Fruit fly (Drosophila melanogaster) whole organism, prepupa: ENCODE results near the gene cad.

ENCODE experiments used
- Blimp-1 ChIP-seq: fragments of 200-800 bp; sonication (Bioruptor generic); optimal IDR thresholded peaks from 3 replicates; lab custom pipeline; 2017; ENCODE audit warnings: missing biosample characterization, missing genetic modification characterization, mild to moderate bottlenecking, moderate library complexity, missing genetic modification reagents
- CG11762 ChIP-seq: fragments of 200-800 bp; sonication (Bioruptor generic); optimal IDR thresholded peaks from 3 replicates; lab custom pipeline; 2016; ENCODE audit warnings: missing biosample characterization, missing genetic modification characterization; ENCODE audit not compliant: insufficient read depth
- CG11902 ChIP-seq: fragments of 200-800 bp; sonication (Bioruptor generic); optimal IDR thresholded peaks from 3 replicates; lab custom pipeline; 2016; ENCODE audit warnings: missing biosample characterization, missing genetic modification characterization
- CG3032 ChIP-seq: fragments of 200-800 bp; optimal IDR thresholded peaks from 2 replicates; lab custom pipeline; 2019; ENCODE audit warnings: missing biosample characterization, mild to moderate bottlenecking, missing genetic modification characterization, moderate library complexity
- CG31627 ChIP-seq: fragments of 200-800 bp; sonication (Bioruptor generic); optimal IDR thresholded peaks from 3 replicates; lab custom pipeline; 2016; ENCODE audit warnings: missing biosample characterization, missing genetic modification characterization
- CG32006 ChIP-seq: fragments of 200-800 bp; sonication (Bioruptor generic); optimal IDR thresholded peaks from 3 replicates; lab custom pipeline; 2017; ENCODE audit warnings: missing biosample characterization, mild to moderate bottlenecking, missing genetic modification characterization
- CG34406 ChIP-seq: fragments of 200-800 bp; sonication (Bioruptor generic); optimal IDR thresholded peaks from 3 replicates; lab custom pipeline; 2016; ENCODE audit warnings: missing biosample characterization, missing genetic modification characterization
- CG3919 ChIP-seq: fragments of 200-800 bp; sonication (Bioruptor generic); optimal IDR thresholded peaks from 3 replicates; lab custom pipeline; 2016; ENCODE audit warnings: missing biosample characterization, missing genetic modification characterization
- CG4318 ChIP-seq: fragments of 200-800 bp; sonication (Bioruptor generic); optimal IDR thresholded peaks from 3 replicates; lab custom pipeline; 2017; ENCODE audit warnings: missing biosample characterization, mild to moderate bottlenecking, missing genetic modification characterization
- CG6163 ChIP-seq: fragments of 200-800 bp; sonication (Bioruptor generic); IDR thresholded peaks from 3 replicates; pipeline ENCODE4 v1.3.6; 2022; ENCODE audit warnings: missing biosample characterization, missing genetic modification characterization
- CG6276 ChIP-seq: fragments of 200-800 bp; sonication (Bioruptor generic); optimal IDR thresholded peaks from 2 replicates; lab custom pipeline; 2017; ENCODE audit warnings: missing biosample characterization, mild to moderate bottlenecking, missing genetic modification characterization
- CG6792 ChIP-seq: fragments of 200-800 bp; sonication (Bioruptor generic); optimal IDR thresholded peaks from 3 replicates; lab custom pipeline; 2016; ENCODE audit warnings: missing biosample characterization, missing genetic modification characterization
- CG6808 ChIP-seq: fragments of 200-800 bp; sonication (Bioruptor generic); optimal IDR thresholded peaks from 3 replicates; lab custom pipeline; 2017; ENCODE audit warnings: missing biosample characterization, missing genetic modification characterization, mild to moderate bottlenecking, moderate library complexity, missing genetic modification reagents
- CG6854 ChIP-seq: fragments of 200-800 bp; sonication (Bioruptor generic); optimal IDR thresholded peaks from 2 replicates; lab custom pipeline; 2017; ENCODE audit warnings: missing biosample characterization, mild to moderate bottlenecking, missing genetic modification characterization
- CG7368 ChIP-seq: fragments of 200-800 bp; sonication (Bioruptor generic); optimal IDR thresholded peaks from 3 replicates; lab custom pipeline; 2016; ENCODE audit warnings: missing biosample characterization, missing genetic modification characterization
- CG8119 ChIP-seq: fragments of 200-800 bp; sonication (Bioruptor generic); IDR thresholded peaks from 3 replicates; pipeline ENCODE4 v1.3.6; 2022; ENCODE audit warnings: missing biosample characterization, missing genetic modification characterization
- CG8319 ChIP-seq: fragments of 200-800 bp; sonication (Bioruptor generic); optimal IDR thresholded peaks from 3 replicates; lab custom pipeline; 2016; ENCODE audit warnings: missing biosample characterization, missing genetic modification characterization
- Eip78C ChIP-seq: fragments of 200-800 bp; sonication (Bioruptor generic); peaks from one replicate; lab custom pipeline; 2016; ENCODE audit warnings: missing biosample characterization, missing genetic modification characterization
- Eip93F ChIP-seq: fragments of 200-800 bp; sonication (Bioruptor generic); optimal IDR thresholded peaks from 2 replicates; lab custom pipeline; 2016; ENCODE audit warnings: missing biosample characterization, mild to moderate bottlenecking, missing genetic modification characterization
- Ets21C ChIP-seq: fragments of 200-800 bp; sonication (Bioruptor generic); optimal IDR thresholded peaks from 3 replicates; lab custom pipeline; 2016; ENCODE audit warnings: missing biosample characterization, missing genetic modification characterization
- Ets96B ChIP-seq: fragments of 200-800 bp; optimal IDR thresholded peaks from 2 replicates; lab custom pipeline; 2019; ENCODE audit warnings: missing biosample characterization, mild to moderate bottlenecking, missing genetic modification characterization, moderate library complexity
- Gug ChIP-seq: fragments of 200-800 bp; sonication (Bioruptor generic); IDR thresholded peaks from 2 replicates; pipeline ENCODE4 v1.3.6; 2022; ENCODE audit warnings: missing biosample characterization, missing genetic modification characterization
- Hr38 ChIP-seq: sonication (Bioruptor generic); optimal IDR thresholded peaks from 2 replicates; lab custom pipeline; 2016; ENCODE audit warnings: missing biosample characterization, missing genetic modification characterization
- Met ChIP-seq: fragments of 200-800 bp; sonication (Bioruptor generic); optimal IDR thresholded peaks from 3 replicates; lab custom pipeline; 2016; ENCODE audit warnings: missing biosample characterization, missing genetic modification characterization
- Sox102F ChIP-seq: fragments of 200-800 bp; sonication (Bioruptor generic); optimal IDR thresholded peaks from 2 replicates; lab custom pipeline; 2016; ENCODE audit warnings: missing biosample characterization, mild to moderate bottlenecking, missing genetic modification characterization
- Sox14 ChIP-seq: fragments of 200-800 bp; sonication (Bioruptor generic); optimal IDR thresholded peaks from 3 replicates; lab custom pipeline; 2016; ENCODE audit warnings: missing biosample characterization, missing genetic modification characterization
- Sox15 ChIP-seq: fragments of 200-800 bp; sonication (Bioruptor generic); optimal IDR thresholded peaks from 3 replicates; lab custom pipeline; 2016; ENCODE audit warnings: missing biosample characterization, missing genetic modification characterization
- acj6 ChIP-seq: fragments of 200-800 bp; sonication (Bioruptor generic); optimal IDR thresholded peaks from 3 replicates; lab custom pipeline; 2016; ENCODE audit warnings: missing biosample characterization, missing genetic modification characterization
- dac ChIP-seq: fragments of 200-800 bp; sonication (Bioruptor generic); optimal IDR thresholded peaks from 2 replicates; lab custom pipeline; 2017; ENCODE audit warnings: missing biosample characterization, mild to moderate bottlenecking, missing genetic modification characterization
- dsx ChIP-seq: fragments of 200-800 bp; optimal IDR thresholded peaks from 3 replicates; lab custom pipeline; 2019; ENCODE audit warnings: missing biosample characterization, mild to moderate bottlenecking, missing genetic modification characterization, moderate library complexity; ENCODE audit not compliant: poor library complexity, severe bottlenecking
- eg ChIP-seq: fragments of 200-800 bp; sonication (Bioruptor generic); IDR thresholded peaks from 3 replicates; pipeline ENCODE4 v1.3.6; 2022; ENCODE audit warnings: missing biosample characterization, missing genetic modification characterization
- esn ChIP-seq: fragments of 200-800 bp; sonication (Bioruptor generic); optimal IDR thresholded peaks from 2 replicates; lab custom pipeline; 2016; ENCODE audit warnings: missing biosample characterization, mild to moderate bottlenecking, missing genetic modification characterization, moderate library complexity
- fkh ChIP-seq: fragments of 200-800 bp; sonication (Bioruptor generic); optimal IDR thresholded peaks from 3 replicates; lab custom pipeline; 2017; ENCODE audit warnings: missing biosample characterization, mild to moderate bottlenecking, missing genetic modification characterization, moderate library complexity
- lz ChIP-seq: fragments of 200-800 bp; sonication (Bioruptor generic); optimal IDR thresholded peaks from 3 replicates; lab custom pipeline; 2016; ENCODE audit warnings: missing biosample characterization, missing genetic modification characterization
- net ChIP-seq: fragments of 200-800 bp; sonication (Bioruptor generic); optimal IDR thresholded peaks from 3 replicates; lab custom pipeline; 2016; ENCODE audit warnings: missing biosample characterization, missing genetic modification characterization
- salr ChIP-seq, 2 experiments: fragments of 200-800 bp; sonication (Bioruptor generic); optimal IDR thresholded peaks; 3 replicates each; lab custom pipeline; 2016 to 2018; ENCODE audit warnings: missing biosample characterization in 2 of 2, missing genetic modification characterization in 2 of 2, mild to moderate bottlenecking in 1 of 2
- spab ChIP-seq: fragments of 200-800 bp; sonication (Bioruptor generic); optimal IDR thresholded peaks from 2 replicates; lab custom pipeline; 2017; ENCODE audit warnings: missing biosample characterization, mild to moderate bottlenecking, missing genetic modification characterization, missing genetic modification reagents
- ss ChIP-seq, 2 experiments: fragments of 200-800 bp; sonication (Bioruptor generic); optimal IDR thresholded peaks; 2 replicates in 1 of 2; 3 replicates in 1 of 2; lab custom pipeline; 2017 to 2018; ENCODE audit warnings: mild to moderate bottlenecking in 2 of 2, missing biosample characterization in 2 of 2, missing genetic modification characterization in 2 of 2, moderate library complexity in 1 of 2
- svp ChIP-seq: fragments of 200-800 bp; sonication (Bioruptor generic); peaks from one replicate; lab custom pipeline; 2016; ENCODE audit warnings: missing biosample characterization, missing genetic modification characterization

cad gene

DNA sequence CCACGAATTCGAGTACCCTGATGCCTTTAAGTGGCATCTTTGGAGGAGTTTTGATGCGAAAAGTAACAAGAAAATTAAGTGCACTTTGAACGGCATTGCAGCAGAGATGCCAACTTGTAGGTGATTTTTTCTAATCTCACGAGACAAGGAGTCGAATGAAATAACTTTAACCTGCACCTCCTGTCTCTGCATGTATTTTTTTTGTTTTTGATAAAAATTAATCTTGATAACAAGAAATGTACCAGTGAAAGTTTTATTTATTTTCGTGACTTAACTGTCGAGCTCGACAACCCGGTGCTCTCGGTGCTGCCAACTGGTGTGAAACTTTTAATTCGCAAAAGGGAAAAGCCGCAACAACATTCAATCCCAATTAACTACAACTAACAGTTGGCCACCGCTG lies 18.4 kb upstream of the cad start, which contains the start of the genes Amacr and Ns4 (continued):
- TF ChIP-seq svp (GFP tag; lab: Kevin White, UChicago) (no peak), Sox14 (GFP tag; lab: Kevin White, UChicago) (peak; percentile 84), Sox15 (GFP tag; lab: Kevin White, UChicago) (peak; percentile 21), CG31627 (GFP tag; lab: Kevin White, UChicago) (peak; percentile 80), CG3032 (tag; lab: Kevin White, UChicago) (peak; percentile 54), Gug (GFP tag; lab: Robert Waterston, UW) (peak; percentile 62; the same call in 1 of the 2 replicates), CG6163 (GFP tag; lab: Robert Waterston, UW) (peak; percentile 74), net (peak; percentile 80), salr (GFP tag; optimal IDR thresholded peaks at IDR 0.05; lab: Kevin White, UChicago) (peak; percentile 51 to 78), CG6792 (GFP tag; lab: Kevin White, UChicago) (peak; percentile 50), ss (GFP tag; optimal IDR thresholded peaks at IDR 0.05; lab: Kevin White, UChicago) (peak; percentile 75 to 79), dsx (no peak), Sox102F (GFP tag; lab: Kevin White, UChicago) (no peak), CG6808 (GFP tag; lab: Kevin White, UChicago) (peak; percentile 65), dac (GFP tag; lab: Kevin White, UChicago) (peak; percentile 67), lz (peak; percentile 58), CG6276 (peak; percentile 70), Ets21C (GFP tag; lab: Kevin White, UChicago) (no peak), Blimp-1 (GFP tag; lab: Kevin White, UChicago) (peak; percentile 17), esn (GFP tag; lab: Kevin White, UChicago) (peak; percentile 77), CG11762 (GFP tag; lab: Kevin White, UChicago) (peak; percentile 51), Hr38 (GFP tag; lab: Kevin White, UChicago) (no peak), CG4318 (no peak), eg (GFP tag; lab: Robert Waterston, UW) (peak; percentile 78), CG6854 (GFP tag; lab: Kevin White, UChicago) (peak; percentile 72), Met (GFP tag; lab: Kevin White, UChicago) (no peak), CG3919 (GFP tag; lab: Kevin White, UChicago) (peak; percentile 80), CG7368 (GFP tag; lab: Kevin White, UChicago) (peak; percentile 43), CG34406 (peak; percentile 52), Ets96B (tag; lab: Kevin White, UChicago) (peak; percentile 56), spab (GFP tag; lab: Kevin White, UChicago) (no peak), CG8319 (GFP tag; lab: Kevin White, UChicago) (peak; percentile 26)
- TF ChIP-seq, all 60 proteins: peak for 41

DNA sequence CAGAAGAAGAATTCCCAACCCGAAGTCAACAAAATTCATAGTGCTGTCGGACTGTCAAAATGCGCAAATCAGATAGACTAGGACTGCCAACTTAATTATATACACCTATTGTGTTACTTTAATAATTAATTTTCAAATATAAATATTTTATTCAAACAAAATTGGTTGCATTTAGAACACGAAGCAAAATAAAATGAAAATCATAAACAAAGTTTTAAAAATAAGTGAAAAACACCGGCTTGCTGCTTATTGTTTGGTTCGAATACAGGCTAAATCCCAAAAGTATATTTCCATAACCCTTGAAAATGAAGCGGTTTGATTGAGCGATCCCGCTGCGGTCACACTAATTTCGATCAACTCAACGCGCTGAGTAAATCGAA lies 12.7 kb upstream of the cad start, which contains the start of the genes Rhau and dia:
Rhau (minus strand) TSS at position 178 of the 380 bp plus-strand sequence.
dia (plus strand) TSS at position 337 of the 380 bp plus-strand sequence.
- no peak for TF ChIP-seq CG11902 (GFP tag; lab: Kevin White, UChicago)
- TF ChIP-seq Eip78C, result peak; percentile 38
- no peak for TF ChIP-seq ss (GFP tag; optimal IDR thresholded peaks at IDR 0.05; lab: Kevin White, UChicago)
- no peak for TF ChIP-seq fkh (GFP tag; lab: Kevin White, UChicago)
- no peak for TF ChIP-seq CG32006 (GFP tag; lab: Kevin White, UChicago)
- no peak for TF ChIP-seq lz
- no peak for TF ChIP-seq CG8119 (GFP tag; lab: Robert Waterston, UW)
- TF ChIP-seq CG31627 (GFP tag; lab: Kevin White, UChicago), result no peak
- TF ChIP-seq Eip93F (GFP tag; lab: Kevin White, UChicago), result peak; percentile 58
- no peak for TF ChIP-seq CG6276
- TF ChIP-seq acj6 (GFP tag; lab: Kevin White, UChicago), result peak; percentile 10
- no peak for TF ChIP-seq CG8319 (GFP tag; lab: Kevin White, UChicago)
